Fruit fly (Drosophila melanogaster) whole organism, prepupa: ENCODE measurements around the gene glec.

Experiments used
- Blimp-1 ChIP-seq: fragments of 200-800 bp; sonication (Bioruptor generic); optimal IDR thresholded peaks from 3 replicates; lab custom pipeline; 2017; ENCODE audit warnings: missing biosample characterization, missing genetic modification characterization, mild to moderate bottlenecking, moderate library complexity, missing genetic modification reagents
- CG10631 ChIP-seq: fragments of 200-800 bp; sonication (Bioruptor generic); optimal IDR thresholded peaks from 2 replicates; lab custom pipeline; 2016; ENCODE audit warnings: missing biosample characterization, missing genetic modification characterization
- CG10669 ChIP-seq: fragments of 200-800 bp; sonication (Bioruptor generic); optimal IDR thresholded peaks from 3 replicates; lab custom pipeline; 2018; ENCODE audit warnings: missing biosample characterization, mild to moderate bottlenecking, missing genetic modification characterization, moderate library complexity
- CG11294 ChIP-seq: fragments of 200-800 bp; sonication (Bioruptor generic); IDR thresholded peaks from 2 replicates; pipeline ENCODE4 v1.3.6; 2022; ENCODE audit warnings: missing biosample characterization, missing genetic modification characterization
- CG11902 ChIP-seq: fragments of 200-800 bp; sonication (Bioruptor generic); optimal IDR thresholded peaks from 3 replicates; lab custom pipeline; 2016; ENCODE audit warnings: missing biosample characterization, missing genetic modification characterization
- CG15336 ChIP-seq: fragments of 200-800 bp; sonication (Bioruptor generic); IDR thresholded peaks from 2 replicates; pipeline ENCODE4 v1.3.6; 2022; ENCODE audit warnings: missing biosample characterization, missing genetic modification characterization
- CG16779 ChIP-seq: fragments of 200-800 bp; sonication (Bioruptor generic); optimal IDR thresholded peaks from 3 replicates; lab custom pipeline; 2017; ENCODE audit warnings: missing biosample characterization, mild to moderate bottlenecking, missing genetic modification characterization
- CG3032 ChIP-seq: fragments of 200-800 bp; optimal IDR thresholded peaks from 2 replicates; lab custom pipeline; 2019; ENCODE audit warnings: missing biosample characterization, mild to moderate bottlenecking, missing genetic modification characterization, moderate library complexity
- CG31627 ChIP-seq: fragments of 200-800 bp; sonication (Bioruptor generic); optimal IDR thresholded peaks from 3 replicates; lab custom pipeline; 2016; ENCODE audit warnings: missing biosample characterization, missing genetic modification characterization
- CG32006 ChIP-seq: fragments of 200-800 bp; sonication (Bioruptor generic); optimal IDR thresholded peaks from 3 replicates; lab custom pipeline; 2017; ENCODE audit warnings: missing biosample characterization, mild to moderate bottlenecking, missing genetic modification characterization
- CG34406 ChIP-seq: fragments of 200-800 bp; sonication (Bioruptor generic); optimal IDR thresholded peaks from 3 replicates; lab custom pipeline; 2016; ENCODE audit warnings: missing biosample characterization, missing genetic modification characterization
- CG4318 ChIP-seq: fragments of 200-800 bp; sonication (Bioruptor generic); optimal IDR thresholded peaks from 3 replicates; lab custom pipeline; 2017; ENCODE audit warnings: missing biosample characterization, mild to moderate bottlenecking, missing genetic modification characterization
- CG6163 ChIP-seq: fragments of 200-800 bp; sonication (Bioruptor generic); IDR thresholded peaks from 3 replicates; pipeline ENCODE4 v1.3.6; 2022; ENCODE audit warnings: missing biosample characterization, missing genetic modification characterization
- CG6276 ChIP-seq: fragments of 200-800 bp; sonication (Bioruptor generic); optimal IDR thresholded peaks from 2 replicates; lab custom pipeline; 2017; ENCODE audit warnings: missing biosample characterization, mild to moderate bottlenecking, missing genetic modification characterization
- CG6792 ChIP-seq: fragments of 200-800 bp; sonication (Bioruptor generic); optimal IDR thresholded peaks from 3 replicates; lab custom pipeline; 2016; ENCODE audit warnings: missing biosample characterization, missing genetic modification characterization
- CG6808 ChIP-seq: fragments of 200-800 bp; sonication (Bioruptor generic); optimal IDR thresholded peaks from 3 replicates; lab custom pipeline; 2017; ENCODE audit warnings: missing biosample characterization, missing genetic modification characterization, mild to moderate bottlenecking, moderate library complexity, missing genetic modification reagents
- CG6854 ChIP-seq: fragments of 200-800 bp; sonication (Bioruptor generic); optimal IDR thresholded peaks from 2 replicates; lab custom pipeline; 2017; ENCODE audit warnings: missing biosample characterization, mild to moderate bottlenecking, missing genetic modification characterization
- CG7368 ChIP-seq: fragments of 200-800 bp; sonication (Bioruptor generic); optimal IDR thresholded peaks from 3 replicates; lab custom pipeline; 2016; ENCODE audit warnings: missing biosample characterization, missing genetic modification characterization
- CG8119 ChIP-seq: fragments of 200-800 bp; sonication (Bioruptor generic); IDR thresholded peaks from 3 replicates; pipeline ENCODE4 v1.3.6; 2022; ENCODE audit warnings: missing biosample characterization, missing genetic modification characterization
- CG8319 ChIP-seq: fragments of 200-800 bp; sonication (Bioruptor generic); optimal IDR thresholded peaks from 3 replicates; lab custom pipeline; 2016; ENCODE audit warnings: missing biosample characterization, missing genetic modification characterization
- CG8632 ChIP-seq: fragments of 200-800 bp; sonication (Bioruptor generic); optimal IDR thresholded peaks from 3 replicates; lab custom pipeline; 2016; ENCODE audit warnings: missing biosample characterization, missing genetic modification characterization
- CG9139 ChIP-seq: fragments of 200-800 bp; sonication (Bioruptor generic); optimal IDR thresholded peaks from 3 replicates; lab custom pipeline; 2017; ENCODE audit warnings: missing biosample characterization, mild to moderate bottlenecking, missing genetic modification characterization
- Eip75B ChIP-seq: fragments of 200-800 bp; sonication (Bioruptor generic); optimal IDR thresholded peaks from 3 replicates; lab custom pipeline; 2016; ENCODE audit warnings: missing biosample characterization, missing genetic modification characterization
- Eip78C ChIP-seq: fragments of 200-800 bp; sonication (Bioruptor generic); peaks from one replicate; lab custom pipeline; 2016; ENCODE audit warnings: missing biosample characterization, missing genetic modification characterization
- Ets21C ChIP-seq: fragments of 200-800 bp; sonication (Bioruptor generic); optimal IDR thresholded peaks from 3 replicates; lab custom pipeline; 2016; ENCODE audit warnings: missing biosample characterization, missing genetic modification characterization
- Hr38 ChIP-seq: sonication (Bioruptor generic); optimal IDR thresholded peaks from 2 replicates; lab custom pipeline; 2016; ENCODE audit warnings: missing biosample characterization, missing genetic modification characterization
- Hr39 ChIP-seq: fragments of 200-800 bp; sonication (Bioruptor generic); optimal IDR thresholded peaks from 2 replicates; lab custom pipeline; 2016; ENCODE audit warnings: missing biosample characterization, missing genetic modification characterization
- Hr4 ChIP-seq: fragments of 200-800 bp; sonication (Bioruptor generic); optimal IDR thresholded peaks from 3 replicates; lab custom pipeline; 2016; ENCODE audit warnings: missing biosample characterization, missing genetic modification characterization
- Lpt ChIP-seq: fragments of 200-800 bp; sonication (Bioruptor generic); optimal IDR thresholded peaks from 3 replicates; lab custom pipeline; 2016; ENCODE audit warnings: missing biosample characterization, missing genetic modification characterization
- Met ChIP-seq: fragments of 200-800 bp; sonication (Bioruptor generic); optimal IDR thresholded peaks from 3 replicates; lab custom pipeline; 2016; ENCODE audit warnings: missing biosample characterization, missing genetic modification characterization
- Sox102F ChIP-seq: fragments of 200-800 bp; sonication (Bioruptor generic); optimal IDR thresholded peaks from 2 replicates; lab custom pipeline; 2016; ENCODE audit warnings: missing biosample characterization, mild to moderate bottlenecking, missing genetic modification characterization
- Sox14 ChIP-seq: fragments of 200-800 bp; sonication (Bioruptor generic); optimal IDR thresholded peaks from 3 replicates; lab custom pipeline; 2016; ENCODE audit warnings: missing biosample characterization, missing genetic modification characterization
- achi ChIP-seq: fragments of 200-800 bp; sonication (Bioruptor generic); optimal IDR thresholded peaks from 3 replicates; lab custom pipeline; 2016; ENCODE audit warnings: missing biosample characterization, missing genetic modification characterization
- acj6 ChIP-seq: fragments of 200-800 bp; sonication (Bioruptor generic); optimal IDR thresholded peaks from 3 replicates; lab custom pipeline; 2016; ENCODE audit warnings: missing biosample characterization, missing genetic modification characterization
- cyc ChIP-seq: fragments of 200-800 bp; sonication (Bioruptor generic); optimal IDR thresholded peaks from 3 replicates; lab custom pipeline; 2016; ENCODE audit warnings: missing biosample characterization, missing genetic modification characterization
- esn ChIP-seq: fragments of 200-800 bp; sonication (Bioruptor generic); optimal IDR thresholded peaks from 2 replicates; lab custom pipeline; 2016; ENCODE audit warnings: missing biosample characterization, mild to moderate bottlenecking, missing genetic modification characterization, moderate library complexity
- fd85E ChIP-seq: fragments of 200-800 bp; sonication (Bioruptor generic); optimal IDR thresholded peaks from 3 replicates; lab custom pipeline; 2016; ENCODE audit warnings: missing biosample characterization, missing genetic modification characterization
- fkh ChIP-seq: fragments of 200-800 bp; sonication (Bioruptor generic); optimal IDR thresholded peaks from 3 replicates; lab custom pipeline; 2017; ENCODE audit warnings: missing biosample characterization, mild to moderate bottlenecking, missing genetic modification characterization, moderate library complexity
- lz ChIP-seq: fragments of 200-800 bp; sonication (Bioruptor generic); optimal IDR thresholded peaks from 3 replicates; lab custom pipeline; 2016; ENCODE audit warnings: missing biosample characterization, missing genetic modification characterization
- net ChIP-seq: fragments of 200-800 bp; sonication (Bioruptor generic); optimal IDR thresholded peaks from 3 replicates; lab custom pipeline; 2016; ENCODE audit warnings: missing biosample characterization, missing genetic modification characterization
- spab ChIP-seq: fragments of 200-800 bp; sonication (Bioruptor generic); optimal IDR thresholded peaks from 2 replicates; lab custom pipeline; 2017; ENCODE audit warnings: missing biosample characterization, mild to moderate bottlenecking, missing genetic modification characterization, missing genetic modification reagents
- ss ChIP-seq, 2 experiments: fragments of 200-800 bp; sonication (Bioruptor generic); optimal IDR thresholded peaks; 2 replicates in 1 of 2; 3 replicates in 1 of 2; lab custom pipeline; 2017 to 2018; ENCODE audit warnings: mild to moderate bottlenecking in 2 of 2, missing biosample characterization in 2 of 2, missing genetic modification characterization in 2 of 2, moderate library complexity in 1 of 2
- svp ChIP-seq: fragments of 200-800 bp; sonication (Bioruptor generic); peaks from one replicate; lab custom pipeline; 2016; ENCODE audit warnings: missing biosample characterization, missing genetic modification characterization
- topi ChIP-seq: fragments of 200-800 bp; sonication (Bioruptor generic); optimal IDR thresholded peaks from 3 replicates; lab custom pipeline; 2016; ENCODE audit warnings: missing biosample characterization, missing genetic modification characterization
- vri ChIP-seq: fragments of 200-800 bp; sonication (Bioruptor generic); optimal IDR thresholded peaks from 3 replicates; lab custom pipeline; 2016; ENCODE audit warnings: missing biosample characterization, mild to moderate bottlenecking, missing genetic modification characterization

glec gene

DNA sequence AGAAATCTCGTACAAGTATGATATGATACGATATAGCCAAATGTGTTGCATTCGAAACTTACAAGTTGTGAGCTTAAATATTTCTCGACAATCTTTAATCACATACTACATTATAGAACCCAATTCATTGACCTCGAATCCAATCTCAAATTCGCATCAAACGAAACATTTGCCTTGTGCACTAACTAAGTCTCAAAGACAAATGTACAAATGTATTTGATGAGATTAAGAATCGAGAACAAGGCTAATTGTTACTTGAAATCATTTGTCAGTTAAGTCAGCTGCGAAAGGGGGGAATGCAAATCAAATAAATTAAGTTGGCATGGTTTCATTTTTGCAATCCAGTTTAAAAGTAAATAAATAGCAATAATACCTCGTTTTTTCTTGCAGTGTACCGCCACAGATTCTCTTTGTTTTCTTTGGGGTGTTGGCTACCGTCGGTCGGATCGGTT is 17.5 kb downstream of the glec start (continued):
- peak; percentile 86 for TF ChIP-seq CG6792
- no peak for TF ChIP-seq CG6854 (GFP tag; lab: Kevin White, UChicago)
- TF ChIP-seq CG3032 (tag; lab: Kevin White, UChicago): peak; percentile 87
- peak; percentile 95 for TF ChIP-seq CG32006
- peak; percentile 90 for TF ChIP-seq net (GFP tag; lab: Kevin White, UChicago)
- TF ChIP-seq CG4318 (GFP tag; lab: Kevin White, UChicago): peak; percentile 89
- no peak for TF ChIP-seq fkh (GFP tag; lab: Kevin White, UChicago)
- peak; percentile 61 for TF ChIP-seq vri
- peak; percentile 90 for TF ChIP-seq topi (GFP tag; lab: Kevin White, UChicago)
- TF ChIP-seq achi (GFP tag; lab: Kevin White, UChicago): peak; percentile 87
- TF ChIP-seq CG8319: peak; percentile 41
- peak; percentile 95 for TF ChIP-seq esn (GFP tag; lab: Kevin White, UChicago)
- TF ChIP-seq Blimp-1 (GFP tag; lab: Kevin White, UChicago): peak; percentile 57
- peak; percentile 96 for TF ChIP-seq svp (GFP tag; lab: Kevin White, UChicago)
- peak; percentile 84 for TF ChIP-seq CG34406 (GFP tag; lab: Kevin White, UChicago)
- peak; percentile 55 for TF ChIP-seq CG7368 (GFP tag; lab: Kevin White, UChicago)
- TF ChIP-seq Sox14 (GFP tag; lab: Kevin White, UChicago): peak; percentile 95
- peak; percentile 74 for TF ChIP-seq CG15336
- peak; percentile 79 to 93 for TF ChIP-seq ss (GFP tag; optimal IDR thresholded peaks at IDR 0.05; lab: Kevin White, UChicago)
- TF ChIP-seq CG11294 (GFP tag; lab: Robert Waterston, UW): peak; percentile 48
- no peak for TF ChIP-seq fd85E (GFP tag; lab: Kevin White, UChicago)

DNA sequence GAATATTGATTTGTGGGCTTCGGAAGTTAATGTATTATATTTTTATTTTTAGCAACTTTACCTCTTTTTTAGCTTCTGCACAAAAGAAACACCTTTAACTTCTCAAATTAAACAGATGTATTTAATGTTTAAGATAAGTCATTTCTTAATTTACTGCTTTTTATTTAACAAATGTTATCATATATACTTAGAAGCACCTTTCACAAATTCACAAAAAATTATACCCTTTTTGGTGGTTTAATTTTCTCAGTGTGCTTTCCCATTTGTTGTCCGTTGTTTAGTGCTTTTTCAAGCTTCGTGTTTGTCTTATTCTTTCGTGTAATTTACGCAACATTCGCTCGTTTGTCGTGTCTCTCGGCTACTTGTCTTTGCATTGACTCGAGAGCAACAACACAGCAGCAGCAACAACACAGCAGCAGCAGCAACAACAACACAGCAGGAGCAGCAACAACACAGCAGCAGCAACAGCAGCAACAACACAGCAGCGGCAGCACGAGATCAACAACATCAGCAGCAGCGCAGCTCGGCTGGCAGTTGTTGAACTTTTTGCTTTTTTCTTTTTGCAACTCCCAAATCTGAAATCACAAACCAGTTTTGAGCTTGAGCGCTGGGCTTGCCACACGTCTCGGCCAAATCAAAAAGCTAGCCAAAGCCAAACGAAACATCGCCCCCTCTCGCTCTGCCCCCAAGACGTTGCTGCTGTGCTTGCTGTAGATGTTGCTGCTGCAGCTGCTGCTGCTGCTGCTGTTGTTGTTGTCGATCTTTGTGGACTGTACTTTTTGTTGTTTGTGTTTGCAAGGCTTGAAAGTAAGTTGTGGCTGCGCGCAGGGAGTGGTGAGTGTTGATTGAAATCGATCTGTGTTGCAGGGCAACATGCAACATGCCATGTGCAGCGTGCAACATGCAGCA is 18.7 kb downstream of the glec start:
- TF ChIP-seq CG10669 (peak; percentile 80), CG32006 (no peak), Met (GFP tag; lab: Kevin White, UChicago) (no peak), acj6 (GFP tag; lab: Kevin White, UChicago) (no peak), lz (peak; percentile 49), ss (GFP tag; optimal IDR thresholded peaks at IDR 0.05; lab: Kevin White, UChicago) (peak; percentile 31 to 85), CG6854 (GFP tag; lab: Kevin White, UChicago) (peak; percentile 59), Sox102F (GFP tag; lab: Kevin White, UChicago) (no peak), CG9139 (GFP tag; lab: Kevin White, UChicago) (no peak), CG15336 (0 out of 2 replicates have a peak, but pooled peaks have one; percentile 14), CG34406 (GFP tag; lab: Kevin White, UChicago) (no peak), spab (GFP tag; lab: Kevin White, UChicago) (no peak), Hr38 (no peak), Ets21C (GFP tag; lab: Kevin White, UChicago) (no peak), achi (GFP tag; lab: Kevin White, UChicago) (no peak), cyc (GFP tag; lab: Kevin White, UChicago) (peak; percentile 72), topi (GFP tag; lab: Kevin White, UChicago) (peak; percentile 67), Hr39 (GFP tag; lab: Kevin White, UChicago) (no peak), CG8319 (peak; percentile 74), Sox14 (GFP tag; lab: Kevin White, UChicago) (no peak), Lpt (GFP tag; lab: Kevin White, UChicago) (peak; percentile 67), CG10631 (GFP tag; lab: Kevin White, UChicago) (peak; percentile 57), CG16779 (tag; lab: Kevin White, UChicago) (peak; percentile 68), CG8119 (GFP tag; lab: Robert Waterston, UW) (peak; percentile 28; the same call in 2 of the 3 replicates), CG8632 (GFP tag; lab: Kevin White, UChicago) (no peak), CG6163 (peak; percentile 91), net (GFP tag; lab: Kevin White, UChicago) (no peak), CG11902 (peak; percentile 29), svp (GFP tag; lab: Kevin White, UChicago) (peak; percentile 69), CG6808 (GFP tag; lab: Kevin White, UChicago) (peak; percentile 72), fd85E (GFP tag; lab: Kevin White, UChicago) (no peak), vri (peak; percentile 5), Eip78C (peak; percentile 47), esn (GFP tag; lab: Kevin White, UChicago) (peak; percentile 49), CG3032 (tag; lab: Kevin White, UChicago) (peak; percentile 65), Hr4 (GFP tag; lab: Kevin White, UChicago) (no peak), CG6276 (GFP tag; lab: Kevin White, UChicago) (peak; percentile 83), CG31627 (GFP tag; lab: Kevin White, UChicago) (no peak), Eip75B (GFP tag; lab: Kevin White, UChicago) (peak; percentile 78)
